Fruit fly (Drosophila melanogaster) whole organism, prepupa: Measurements from ENCODE around the gene CG6569.

Experiments
- Blimp-1 ChIP-seq: fragments of 200-800 bp; sonication (Bioruptor generic); optimal IDR thresholded peaks from 3 replicates; lab custom pipeline; 2017; ENCODE audit warnings: missing biosample characterization, missing genetic modification characterization, mild to moderate bottlenecking, moderate library complexity, missing genetic modification reagents
- CG11294 ChIP-seq: fragments of 200-800 bp; sonication (Bioruptor generic); IDR thresholded peaks from 2 replicates; pipeline ENCODE4 v1.3.6; 2022; ENCODE audit warnings: missing biosample characterization, missing genetic modification characterization
- CG11902 ChIP-seq: fragments of 200-800 bp; sonication (Bioruptor generic); optimal IDR thresholded peaks from 3 replicates; lab custom pipeline; 2016; ENCODE audit warnings: missing biosample characterization, missing genetic modification characterization
- CG15336 ChIP-seq: fragments of 200-800 bp; sonication (Bioruptor generic); IDR thresholded peaks from 2 replicates; pipeline ENCODE4 v1.3.6; 2022; ENCODE audit warnings: missing biosample characterization, missing genetic modification characterization
- CG16779 ChIP-seq: fragments of 200-800 bp; sonication (Bioruptor generic); optimal IDR thresholded peaks from 3 replicates; lab custom pipeline; 2017; ENCODE audit warnings: missing biosample characterization, mild to moderate bottlenecking, missing genetic modification characterization
- CG3032 ChIP-seq: fragments of 200-800 bp; optimal IDR thresholded peaks from 2 replicates; lab custom pipeline; 2019; ENCODE audit warnings: missing biosample characterization, mild to moderate bottlenecking, missing genetic modification characterization, moderate library complexity
- CG31627 ChIP-seq: fragments of 200-800 bp; sonication (Bioruptor generic); optimal IDR thresholded peaks from 3 replicates; lab custom pipeline; 2016; ENCODE audit warnings: missing biosample characterization, missing genetic modification characterization
- CG32006 ChIP-seq: fragments of 200-800 bp; sonication (Bioruptor generic); optimal IDR thresholded peaks from 3 replicates; lab custom pipeline; 2017; ENCODE audit warnings: missing biosample characterization, mild to moderate bottlenecking, missing genetic modification characterization
- CG34406 ChIP-seq: fragments of 200-800 bp; sonication (Bioruptor generic); optimal IDR thresholded peaks from 3 replicates; lab custom pipeline; 2016; ENCODE audit warnings: missing biosample characterization, missing genetic modification characterization
- CG3919 ChIP-seq: fragments of 200-800 bp; sonication (Bioruptor generic); optimal IDR thresholded peaks from 3 replicates; lab custom pipeline; 2016; ENCODE audit warnings: missing biosample characterization, missing genetic modification characterization
- CG4318 ChIP-seq: fragments of 200-800 bp; sonication (Bioruptor generic); optimal IDR thresholded peaks from 3 replicates; lab custom pipeline; 2017; ENCODE audit warnings: missing biosample characterization, mild to moderate bottlenecking, missing genetic modification characterization
- CG6163 ChIP-seq: fragments of 200-800 bp; sonication (Bioruptor generic); IDR thresholded peaks from 3 replicates; pipeline ENCODE4 v1.3.6; 2022; ENCODE audit warnings: missing biosample characterization, missing genetic modification characterization
- CG6276 ChIP-seq: fragments of 200-800 bp; sonication (Bioruptor generic); optimal IDR thresholded peaks from 2 replicates; lab custom pipeline; 2017; ENCODE audit warnings: missing biosample characterization, mild to moderate bottlenecking, missing genetic modification characterization
- CG6792 ChIP-seq: fragments of 200-800 bp; sonication (Bioruptor generic); optimal IDR thresholded peaks from 3 replicates; lab custom pipeline; 2016; ENCODE audit warnings: missing biosample characterization, missing genetic modification characterization
- CG6808 ChIP-seq: fragments of 200-800 bp; sonication (Bioruptor generic); optimal IDR thresholded peaks from 3 replicates; lab custom pipeline; 2017; ENCODE audit warnings: missing biosample characterization, missing genetic modification characterization, mild to moderate bottlenecking, moderate library complexity, missing genetic modification reagents
- CG6854 ChIP-seq: fragments of 200-800 bp; sonication (Bioruptor generic); optimal IDR thresholded peaks from 2 replicates; lab custom pipeline; 2017; ENCODE audit warnings: missing biosample characterization, mild to moderate bottlenecking, missing genetic modification characterization
- CG8119 ChIP-seq: fragments of 200-800 bp; sonication (Bioruptor generic); IDR thresholded peaks from 3 replicates; pipeline ENCODE4 v1.3.6; 2022; ENCODE audit warnings: missing biosample characterization, missing genetic modification characterization
- CG8632 ChIP-seq: fragments of 200-800 bp; sonication (Bioruptor generic); optimal IDR thresholded peaks from 3 replicates; lab custom pipeline; 2016; ENCODE audit warnings: missing biosample characterization, missing genetic modification characterization
- CG9139 ChIP-seq: fragments of 200-800 bp; sonication (Bioruptor generic); optimal IDR thresholded peaks from 3 replicates; lab custom pipeline; 2017; ENCODE audit warnings: missing biosample characterization, mild to moderate bottlenecking, missing genetic modification characterization
- Eip75B ChIP-seq: fragments of 200-800 bp; sonication (Bioruptor generic); optimal IDR thresholded peaks from 3 replicates; lab custom pipeline; 2016; ENCODE audit warnings: missing biosample characterization, missing genetic modification characterization
- Eip78C ChIP-seq: fragments of 200-800 bp; sonication (Bioruptor generic); peaks from one replicate; lab custom pipeline; 2016; ENCODE audit warnings: missing biosample characterization, missing genetic modification characterization
- Eip93F ChIP-seq: fragments of 200-800 bp; sonication (Bioruptor generic); optimal IDR thresholded peaks from 2 replicates; lab custom pipeline; 2016; ENCODE audit warnings: missing biosample characterization, mild to moderate bottlenecking, missing genetic modification characterization
- Ets21C ChIP-seq: fragments of 200-800 bp; sonication (Bioruptor generic); optimal IDR thresholded peaks from 3 replicates; lab custom pipeline; 2016; ENCODE audit warnings: missing biosample characterization, missing genetic modification characterization
- Ets96B ChIP-seq: fragments of 200-800 bp; optimal IDR thresholded peaks from 2 replicates; lab custom pipeline; 2019; ENCODE audit warnings: missing biosample characterization, mild to moderate bottlenecking, missing genetic modification characterization, moderate library complexity
- Gug ChIP-seq: fragments of 200-800 bp; sonication (Bioruptor generic); IDR thresholded peaks from 2 replicates; pipeline ENCODE4 v1.3.6; 2022; ENCODE audit warnings: missing biosample characterization, missing genetic modification characterization
- Hr38 ChIP-seq: sonication (Bioruptor generic); optimal IDR thresholded peaks from 2 replicates; lab custom pipeline; 2016; ENCODE audit warnings: missing biosample characterization, missing genetic modification characterization
- Hr39 ChIP-seq: fragments of 200-800 bp; sonication (Bioruptor generic); optimal IDR thresholded peaks from 2 replicates; lab custom pipeline; 2016; ENCODE audit warnings: missing biosample characterization, missing genetic modification characterization
- Hr4 ChIP-seq: fragments of 200-800 bp; sonication (Bioruptor generic); optimal IDR thresholded peaks from 3 replicates; lab custom pipeline; 2016; ENCODE audit warnings: missing biosample characterization, missing genetic modification characterization
- Lpt ChIP-seq: fragments of 200-800 bp; sonication (Bioruptor generic); optimal IDR thresholded peaks from 3 replicates; lab custom pipeline; 2016; ENCODE audit warnings: missing biosample characterization, missing genetic modification characterization
- Met ChIP-seq: fragments of 200-800 bp; sonication (Bioruptor generic); optimal IDR thresholded peaks from 3 replicates; lab custom pipeline; 2016; ENCODE audit warnings: missing biosample characterization, missing genetic modification characterization
- OdsH ChIP-seq: fragments of 200-800 bp; sonication (Bioruptor generic); optimal IDR thresholded peaks from 3 replicates; lab custom pipeline; 2016; ENCODE audit warnings: missing biosample characterization, missing genetic modification characterization
- Sox102F ChIP-seq: fragments of 200-800 bp; sonication (Bioruptor generic); optimal IDR thresholded peaks from 2 replicates; lab custom pipeline; 2016; ENCODE audit warnings: missing biosample characterization, mild to moderate bottlenecking, missing genetic modification characterization
- dsx ChIP-seq: fragments of 200-800 bp; optimal IDR thresholded peaks from 3 replicates; lab custom pipeline; 2019; ENCODE audit warnings: missing biosample characterization, mild to moderate bottlenecking, missing genetic modification characterization, moderate library complexity; ENCODE audit not compliant: poor library complexity, severe bottlenecking
- eg ChIP-seq: fragments of 200-800 bp; sonication (Bioruptor generic); IDR thresholded peaks from 3 replicates; pipeline ENCODE4 v1.3.6; 2022; ENCODE audit warnings: missing biosample characterization, missing genetic modification characterization
- fkh ChIP-seq: fragments of 200-800 bp; sonication (Bioruptor generic); optimal IDR thresholded peaks from 3 replicates; lab custom pipeline; 2017; ENCODE audit warnings: missing biosample characterization, mild to moderate bottlenecking, missing genetic modification characterization, moderate library complexity
- lz ChIP-seq: fragments of 200-800 bp; sonication (Bioruptor generic); optimal IDR thresholded peaks from 3 replicates; lab custom pipeline; 2016; ENCODE audit warnings: missing biosample characterization, missing genetic modification characterization
- net ChIP-seq: fragments of 200-800 bp; sonication (Bioruptor generic); optimal IDR thresholded peaks from 3 replicates; lab custom pipeline; 2016; ENCODE audit warnings: missing biosample characterization, missing genetic modification characterization
- pdm3 ChIP-seq: fragments of 200-800 bp; sonication (Bioruptor generic); optimal IDR thresholded peaks from 3 replicates; lab custom pipeline; 2016; ENCODE audit warnings: missing biosample characterization, missing genetic modification characterization
- ss ChIP-seq, 2 experiments: fragments of 200-800 bp; sonication (Bioruptor generic); optimal IDR thresholded peaks; 2 replicates in 1 of 2; 3 replicates in 1 of 2; lab custom pipeline; 2017 to 2018; ENCODE audit warnings: mild to moderate bottlenecking in 2 of 2, missing biosample characterization in 2 of 2, missing genetic modification characterization in 2 of 2, moderate library complexity in 1 of 2
- svp ChIP-seq: fragments of 200-800 bp; sonication (Bioruptor generic); peaks from one replicate; lab custom pipeline; 2016; ENCODE audit warnings: missing biosample characterization, missing genetic modification characterization
- topi ChIP-seq: fragments of 200-800 bp; sonication (Bioruptor generic); optimal IDR thresholded peaks from 3 replicates; lab custom pipeline; 2016; ENCODE audit warnings: missing biosample characterization, missing genetic modification characterization
- vri ChIP-seq: fragments of 200-800 bp; sonication (Bioruptor generic); optimal IDR thresholded peaks from 3 replicates; lab custom pipeline; 2016; ENCODE audit warnings: missing biosample characterization, mild to moderate bottlenecking, missing genetic modification characterization

The CG6569 gene

DNA sequence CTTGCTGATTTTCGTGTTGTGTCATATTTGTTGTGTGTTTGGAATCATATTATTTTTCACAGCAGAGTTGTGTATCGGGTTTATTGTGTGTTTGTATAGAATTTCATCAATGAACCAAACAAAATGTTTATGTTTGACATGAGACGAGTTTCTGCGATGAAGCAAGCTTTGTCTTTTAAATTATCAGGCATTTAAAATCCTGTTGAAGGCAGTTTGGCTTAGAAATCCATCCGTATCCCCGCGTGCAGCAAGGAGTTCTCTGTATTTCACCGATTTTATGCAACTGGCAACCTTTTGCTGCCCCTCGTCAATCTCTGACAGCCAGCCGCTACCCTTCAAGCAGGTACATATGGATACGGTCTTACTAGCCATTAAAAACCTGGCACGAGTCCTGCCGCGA is at the start of gene CG6569, which contains the start of gene Cby:
CG6569 (minus strand) TSS at position 101 of the 400 bp plus-strand sequence.
Cby (plus strand) TSS at position 185 of the 400 bp plus-strand sequence.
- no peak for TF ChIP-seq CG6276 (GFP tag; lab: Kevin White, UChicago)

DNA sequence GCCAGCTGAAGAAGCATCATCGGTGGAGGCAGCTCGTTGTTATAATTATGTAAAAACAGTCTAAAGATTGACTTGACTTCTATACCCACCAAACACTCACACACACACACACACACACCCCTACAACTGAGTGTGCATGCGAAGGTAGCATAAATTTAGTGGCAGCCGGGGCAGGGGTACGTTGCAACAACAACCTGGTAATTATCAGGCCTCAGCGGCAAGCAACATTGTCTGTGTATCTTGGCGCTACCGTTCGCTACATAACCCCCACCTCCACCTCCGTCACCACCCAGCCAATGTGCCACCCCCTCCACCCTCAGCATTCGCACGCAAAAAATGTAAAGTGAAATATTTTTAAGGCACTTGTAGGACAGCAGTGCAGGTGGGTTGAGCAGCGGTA is 49.3 kb upstream of the CG6569 start:
- TF ChIP-seq ss (GFP tag; optimal IDR thresholded peaks at IDR 0.05; lab: Kevin White, UChicago) = peak in 1 of 2 experiments; percentile 54
- TF ChIP-seq CG6808 = no peak
- no peak for TF ChIP-seq Hr39
- TF ChIP-seq Eip78C (GFP tag; lab: Kevin White, UChicago) = no peak
- TF ChIP-seq CG4318 (GFP tag; lab: Kevin White, UChicago) = no peak
- no peak for TF ChIP-seq CG6854 (GFP tag; lab: Kevin White, UChicago)
- no peak for TF ChIP-seq Sox102F (GFP tag; lab: Kevin White, UChicago)
- TF ChIP-seq CG3032 = no peak
- no peak for TF ChIP-seq CG6792 (GFP tag; lab: Kevin White, UChicago)
- peak; percentile 66 for TF ChIP-seq dsx (GFP tag; lab: Kevin White, UChicago)
- no peak for TF ChIP-seq Eip75B (GFP tag; lab: Kevin White, UChicago)
- TF ChIP-seq, all 60 proteins: peak for 2

DNA sequence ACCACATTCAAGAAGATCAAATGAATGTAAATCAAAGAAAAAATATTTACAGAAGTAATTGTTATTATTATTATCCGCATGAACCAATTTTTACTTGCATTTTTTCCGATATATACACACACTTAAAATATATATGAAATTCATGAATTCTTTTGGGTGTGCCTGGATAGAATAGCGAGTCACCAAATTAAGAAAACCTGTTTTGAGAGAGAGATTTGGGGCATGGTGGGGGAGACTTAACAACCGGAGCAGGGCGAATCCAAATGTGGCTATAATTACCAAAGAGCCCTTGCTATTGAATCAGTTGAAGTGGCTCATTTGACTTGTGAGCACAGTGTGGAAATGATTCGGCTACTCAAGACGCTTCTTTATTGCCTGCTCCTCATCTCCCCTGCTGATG is 45.7 kb upstream of the CG6569 start, which contains the start of gene Qsox2:
Qsox2 (plus strand) TSS at position 301 of the 400 bp plus-strand sequence.
- TF ChIP-seq svp (GFP tag; lab: Kevin White, UChicago) (peak; percentile 19), fkh (GFP tag; lab: Kevin White, UChicago) (no peak), Eip75B (GFP tag; lab: Kevin White, UChicago) (no peak), Ets21C (GFP tag; lab: Kevin White, UChicago) (no peak), dsx (GFP tag; lab: Kevin White, UChicago) (peak; percentile 43), ss (GFP tag; optimal IDR thresholded peaks at IDR 0.05; lab: Kevin White, UChicago) (peak in 1 of 2 experiments; percentile 11), vri (no peak)

DNA sequence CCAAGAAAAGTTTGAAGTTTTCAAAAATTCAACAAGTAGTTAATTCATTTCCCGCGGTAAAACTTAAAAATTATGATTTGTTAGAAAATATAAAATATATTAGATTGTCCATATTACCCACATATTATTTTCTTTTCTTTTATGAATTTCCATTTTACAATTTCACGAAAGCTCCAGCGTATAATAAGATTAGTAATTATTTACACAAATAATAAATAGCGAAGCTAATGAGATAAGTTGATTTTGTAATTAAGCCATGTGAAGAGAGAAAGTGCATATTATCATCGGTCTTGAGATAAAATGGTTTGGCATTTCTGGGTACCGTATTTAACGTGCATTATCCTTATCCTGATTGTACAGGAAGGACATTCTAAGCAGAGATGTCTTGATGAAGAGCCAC is 43.8 kb upstream of the CG6569 start, which contains the start of gene Qsox3:
Qsox3 (plus strand) TSS at position 301 of the 400 bp plus-strand sequence.
- TF ChIP-seq Hr39 (no peak), Eip78C (GFP tag; lab: Kevin White, UChicago) (no peak), CG11294 (no peak), topi (GFP tag; lab: Kevin White, UChicago) (no peak), CG31627 (no peak), CG15336 (no peak), CG9139 (GFP tag; lab: Kevin White, UChicago) (no peak), Met (GFP tag; lab: Kevin White, UChicago) (no peak), pdm3 (no peak), Blimp-1 (GFP tag; lab: Kevin White, UChicago) (no peak), CG8632 (GFP tag; lab: Kevin White, UChicago) (no peak), eg (GFP tag; lab: Robert Waterston, UW) (no peak), lz (GFP tag; lab: Kevin White, UChicago) (no peak), CG32006 (GFP tag; lab: Kevin White, UChicago) (no peak)

DNA sequence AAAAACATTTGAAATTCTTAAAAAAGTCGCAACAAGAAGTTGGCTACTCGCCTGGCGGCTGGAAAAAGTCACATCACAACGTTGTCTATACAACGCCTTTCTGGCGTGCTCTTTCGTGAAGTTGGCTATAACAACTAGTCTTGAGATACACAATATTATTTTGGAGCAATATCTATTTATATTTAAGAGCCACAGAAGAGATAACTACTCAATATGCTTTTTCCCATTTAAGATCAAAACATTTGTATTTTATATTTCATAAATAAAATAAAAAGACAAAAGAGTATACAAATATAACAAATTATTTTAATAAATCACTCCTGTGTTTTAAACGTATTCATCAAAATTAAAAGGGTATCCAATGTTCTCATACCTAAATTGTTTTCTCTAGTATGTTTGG is 39.1 kb upstream of the CG6569 start:
- TF ChIP-seq CG11294 (no peak), Hr4 (GFP tag; lab: Kevin White, UChicago) (no peak), Eip75B (GFP tag; lab: Kevin White, UChicago) (no peak), ss (GFP tag; optimal IDR thresholded peaks at IDR 0.05; lab: Kevin White, UChicago) (no peak), net (GFP tag; lab: Kevin White, UChicago) (no peak), Hr38 (GFP tag; lab: Kevin White, UChicago) (no peak), CG3919 (GFP tag; lab: Kevin White, UChicago) (no peak), CG6808 (no peak), Ets96B (tag; lab: Kevin White, UChicago) (no peak), CG34406 (GFP tag; lab: Kevin White, UChicago) (no peak), Blimp-1 (GFP tag; lab: Kevin White, UChicago) (no peak), CG15336 (no peak), topi (GFP tag; lab: Kevin White, UChicago) (no peak), OdsH (GFP tag; lab: Kevin White, UChicago) (no peak), Lpt (GFP tag; lab: Kevin White, UChicago) (no peak), svp (GFP tag; lab: Kevin White, UChicago) (no peak), CG11902 (no peak), CG6163 (no peak), Gug (GFP tag; lab: Robert Waterston, UW) (no peak), Met (GFP tag; lab: Kevin White, UChicago) (no peak), Ets21C (GFP tag; lab: Kevin White, UChicago) (no peak), Eip93F (no peak), CG16779 (tag; lab: Kevin White, UChicago) (no peak), CG8119 (peak; percentile 46; the same call in 2 of the 3 replicates), CG6854 (GFP tag; lab: Kevin White, UChicago) (no peak), dsx (GFP tag; lab: Kevin White, UChicago) (no peak)
